Fruit fly (Drosophila melanogaster) whole organism, embryonic: ENCODE data around the gene CanB.
A peak's percentile ranks its signal among the peaks of the same experiment; 100 is the strongest.

Experiments used
- Abd-B ChIP-seq: fragments of 200-800 bp; sonication (Bioruptor generic); optimal IDR thresholded peaks from 2 replicates; lab custom pipeline; 2018; ENCODE audit warnings: missing biosample characterization, mild to moderate bottlenecking, missing genetic modification characterization, moderate library complexity
- Adf1 ChIP-seq: fragments of 200-800 bp; sonication (Bioruptor generic); IDR thresholded peaks from 2 replicates; pipeline ENCODE4 v1.3.6; 2022; ENCODE audit warnings: missing biosample characterization, missing genetic modification characterization
- Atf3 ChIP-seq: fragments of 200-800 bp; sonication (Bioruptor generic); optimal IDR thresholded peaks from 3 replicates; lab custom pipeline; 2016; ENCODE audit warnings: missing biosample characterization, missing genetic modification characterization
- BtbVII ChIP-seq: fragments of 200-800 bp; sonication (Bioruptor generic); optimal IDR thresholded peaks from 3 replicates; lab custom pipeline; 2017; ENCODE audit warnings: missing biosample characterization, mild to moderate bottlenecking, missing genetic modification characterization
- CG11504 ChIP-seq: fragments of 200-800 bp; sonication (Bioruptor generic); optimal IDR thresholded peaks from 3 replicates; lab custom pipeline; 2019; ENCODE audit warnings: missing biosample characterization, mild to moderate bottlenecking, missing genetic modification characterization, moderate library complexity
- CG12071 ChIP-seq: fragments of 200-800 bp; sonication (Bioruptor generic); optimal IDR thresholded peaks from 3 replicates; lab custom pipeline; 2018; ENCODE audit warnings: missing biosample characterization, mild to moderate bottlenecking, missing genetic modification characterization
- CG12104 ChIP-seq: fragments of 200-800 bp; sonication (Bioruptor generic); optimal IDR thresholded peaks from 3 replicates; lab custom pipeline; 2016; ENCODE audit warnings: missing biosample characterization, missing genetic modification characterization
- CG13287 ChIP-seq: fragments of 200-800 bp; sonication (Bioruptor generic); IDR thresholded peaks from 2 replicates; pipeline ENCODE4 v1.3.6; 2022; ENCODE audit warnings: missing biosample characterization, missing genetic modification characterization; ENCODE audit not compliant: partially characterized antibody
- CG13894 ChIP-seq: fragments of 200-800 bp; sonication (Bioruptor generic); optimal IDR thresholded peaks from 3 replicates; lab custom pipeline; 2018; ENCODE audit warnings: missing biosample characterization, mild to moderate bottlenecking, missing genetic modification characterization, moderate library complexity
- CG14050 ChIP-seq: fragments of 200-800 bp; sonication (Bioruptor generic); IDR thresholded peaks from 3 replicates; pipeline ENCODE4 v1.3.6; 2022; ENCODE audit warnings: missing biosample characterization, missing genetic modification characterization
- CG17385 ChIP-seq: fragments of 200-800 bp; sonication (Bioruptor generic); optimal IDR thresholded peaks from 3 replicates; lab custom pipeline; 2018; ENCODE audit warnings: missing biosample characterization, mild to moderate bottlenecking, missing genetic modification characterization
- CG2678 ChIP-seq: fragments of 200-800 bp; sonication (Bioruptor generic); optimal IDR thresholded peaks from 3 replicates; lab custom pipeline; 2019; ENCODE audit warnings: missing biosample characterization, mild to moderate bottlenecking, missing genetic modification characterization, moderate library complexity
- CG34224 ChIP-seq: fragments of 200-800 bp; sonication (Bioruptor generic); IDR thresholded peaks from 3 replicates; pipeline ENCODE4 v1.3.6; 2022; ENCODE audit warnings: missing biosample characterization, missing genetic modification characterization; ENCODE audit not compliant: partially characterized antibody
- CG5245 ChIP-seq: fragments of 200-800 bp; sonication (Bioruptor generic); optimal IDR thresholded peaks from 3 replicates; lab custom pipeline; 2016; ENCODE audit warnings: missing biosample characterization, missing genetic modification characterization
- CG6791 ChIP-seq: fragments of 200-800 bp; sonication (Bioruptor generic); IDR thresholded peaks from 3 replicates; pipeline ENCODE4 v1.3.6; 2022; ENCODE audit warnings: missing biosample characterization, missing genetic modification characterization; ENCODE audit not compliant: partially characterized antibody
- CG7372 ChIP-seq: fragments of 200-800 bp; sonication (Bioruptor generic); IDR thresholded peaks from 2 replicates; pipeline ENCODE4 v1.3.6; 2022; ENCODE audit warnings: missing biosample characterization, missing genetic modification characterization
- CG7928 ChIP-seq: fragments of 200-800 bp; sonication (Bioruptor generic); optimal IDR thresholded peaks from 2 replicates; lab custom pipeline; 2017; ENCODE audit warnings: missing biosample characterization, mild to moderate bottlenecking, missing genetic modification characterization
- CG8089 ChIP-seq: fragments of 200-800 bp; sonication (Bioruptor generic); optimal IDR thresholded peaks from 3 replicates; lab custom pipeline; 2016; ENCODE audit warnings: missing biosample characterization, missing genetic modification characterization
- CG8290 ChIP-seq, 3 experiments: fragments of 200-800 bp; sonication (Bioruptor generic); optimal IDR thresholded peaks; 2 replicates each; lab custom pipeline; 2016 to 2019; ENCODE audit warnings: missing biosample characterization in 3 of 3, missing genetic modification characterization in 3 of 3, mild to moderate bottlenecking in 2 of 3, moderate library complexity in 1 of 3
- CG9727 ChIP-seq: fragments of 200-800 bp; sonication (Bioruptor generic); optimal IDR thresholded peaks from 3 replicates; lab custom pipeline; 2017; ENCODE audit warnings: missing biosample characterization, mild to moderate bottlenecking, missing genetic modification characterization
- CG9876 ChIP-seq: fragments of 200-800 bp; sonication (Bioruptor generic); optimal IDR thresholded peaks from 2 replicates; lab custom pipeline; 2016; ENCODE audit warnings: missing biosample characterization, missing genetic modification characterization
- CG9932 ChIP-seq: fragments of 200-800 bp; sonication (Bioruptor generic); IDR thresholded peaks from 2 replicates; pipeline ENCODE4 v1.3.6; 2022; ENCODE audit warnings: missing biosample characterization, missing genetic modification characterization
- D ChIP-seq, 2 experiments: fragments of 200-800 bp in 1 of 2; fragments of >200 bp in 1 of 2; sonication (Bioruptor generic) in 1 of 2; optimal IDR thresholded peaks; 2 replicates in 1 of 2; 3 replicates in 1 of 2; lab custom pipeline; 2017; ENCODE audit warnings: mild to moderate bottlenecking in 1 of 2, missing biosample characterization in 1 of 2, missing genetic modification characterization in 1 of 2, missing genetic modification reagents in 1 of 2
- D19A ChIP-seq: fragments of 200-800 bp; optimal IDR thresholded peaks from 3 replicates; lab custom pipeline; 2019; ENCODE audit warnings: missing biosample characterization, mild to moderate bottlenecking, missing genetic modification characterization, moderate library complexity
- Deaf1 ChIP-seq: fragments of 200-800 bp; optimal IDR thresholded peaks from 3 replicates; lab custom pipeline; 2019; ENCODE audit warnings: missing biosample characterization, mild to moderate bottlenecking, missing genetic modification characterization, moderate library complexity
- Dll ChIP-seq: fragments of 200-800 bp; sonication (Bioruptor generic); IDR thresholded peaks from 4 replicates; pipeline ENCODE4 v1.3.6; 2022; ENCODE audit warnings: missing biosample characterization, missing genetic modification characterization; ENCODE audit not compliant: partially characterized antibody
- Gsc ChIP-seq: fragments of 200-800 bp; sonication (Bioruptor generic); IDR thresholded peaks from 2 replicates; pipeline ENCODE4 v1.3.6; 2022; ENCODE audit warnings: missing biosample characterization, missing genetic modification characterization
- Gug ChIP-seq: fragments of 200-800 bp; sonication (Bioruptor generic); IDR thresholded peaks from 4 replicates; pipeline ENCODE4 v1.3.6; 2022; ENCODE audit warnings: missing biosample characterization, missing genetic modification characterization
- Hmr ChIP-seq: fragments of 200-800 bp; sonication (Bioruptor generic); optimal IDR thresholded peaks from 3 replicates; lab custom pipeline; 2017; ENCODE audit warnings: mild to moderate bottlenecking, missing biosample characterization, missing genetic modification reagents, missing genetic modification characterization
- Lpt ChIP-seq: fragments of >200 bp; optimal IDR thresholded peaks from 2 replicates; lab custom pipeline; 2018; ENCODE audit warnings: missing biosample characterization, missing genetic modification characterization
- Med ChIP-seq: fragments of 200-800 bp; sonication (Bioruptor generic); peaks from one replicate; lab custom pipeline; 2016; ENCODE audit warnings: missing biosample characterization, missing genetic modification characterization, mild to moderate bottlenecking, inconsistent platforms, moderate library complexity
- Oaz ChIP-seq: fragments of 200-800 bp; sonication (Bioruptor generic); IDR thresholded peaks from 2 replicates; pipeline ENCODE4 v1.3.6; 2022; ENCODE audit warnings: missing biosample characterization, missing genetic modification characterization
- Scr ChIP-seq: fragments of 200-800 bp; sonication (Bioruptor generic); IDR thresholded peaks from 2 replicates; pipeline ENCODE4 v1.3.6; 2022; ENCODE audit warnings: missing biosample characterization, missing genetic modification characterization; ENCODE audit not compliant: partially characterized antibody
- Taf1 ChIP-seq: fragments of 200-800 bp; sonication (Bioruptor generic); IDR thresholded peaks from 2 replicates; pipeline ENCODE4 v1.3.6; 2022; ENCODE audit warnings: missing biosample characterization, missing genetic modification characterization
- ara ChIP-seq: fragments of 200-800 bp; sonication (Bioruptor generic); IDR thresholded peaks from 2 replicates; pipeline ENCODE4 v1.3.6; 2022; ENCODE audit warnings: missing biosample characterization, missing genetic modification characterization
- crol ChIP-seq: fragments of 200-800 bp; sonication (Bioruptor generic); IDR thresholded peaks from 2 replicates; pipeline ENCODE4 v1.3.6; 2022; ENCODE audit warnings: missing biosample characterization, missing genetic modification characterization
- dmrt99B ChIP-seq: fragments of 200-800 bp; sonication (Bioruptor generic); optimal IDR thresholded peaks from 2 replicates; lab custom pipeline; 2018; ENCODE audit warnings: missing biosample characterization, mild to moderate bottlenecking, missing genetic modification characterization, moderate library complexity
- dysf ChIP-seq: fragments of 200-800 bp; sonication (Bioruptor generic); IDR thresholded peaks from 3 replicates; pipeline ENCODE4 v1.3.6; 2022; ENCODE audit warnings: missing biosample characterization, missing genetic modification characterization
- eve ChIP-seq, 2 experiments: fragments of >200 bp; optimal IDR thresholded peaks; 2 replicates each; lab custom pipeline; 2017; ENCODE audit warnings: missing biosample characterization in 2 of 2, missing genetic modification characterization in 2 of 2
- gem ChIP-seq: fragments of 200-800 bp; sonication (Bioruptor generic); optimal IDR thresholded peaks from 2 replicates; lab custom pipeline; 2019; ENCODE audit warnings: missing biosample characterization, mild to moderate bottlenecking, missing genetic modification characterization, moderate library complexity
- mirr ChIP-seq: fragments of 200-800 bp; sonication (Bioruptor generic); optimal IDR thresholded peaks from 3 replicates; lab custom pipeline; 2018; ENCODE audit warnings: missing biosample characterization, mild to moderate bottlenecking, missing genetic modification characterization
- otp ChIP-seq: fragments of 200-800 bp; sonication (Bioruptor generic); IDR thresholded peaks from 3 replicates; pipeline ENCODE4, ENCODE4 v1.3.6; 2022; ENCODE audit warnings: missing biosample characterization, missing genetic modification characterization
- rib ChIP-seq: fragments of 200-800 bp; sonication (Bioruptor generic); IDR thresholded peaks from 2 replicates; pipeline ENCODE4 v1.3.6; 2022; ENCODE audit warnings: missing biosample characterization, missing genetic modification characterization
- row ChIP-seq: fragments of 200-800 bp; sonication (Bioruptor generic); IDR thresholded peaks from 3 replicates; pipeline ENCODE4 v1.3.6; 2022; ENCODE audit warnings: missing biosample characterization, missing genetic modification characterization
- sens ChIP-seq: fragments of 200-800 bp; sonication (Bioruptor generic); peaks from one replicate; lab custom pipeline; 2016; ENCODE audit warnings: missing biosample characterization, missing genetic modification characterization
- sisA ChIP-seq: fragments of 200-800 bp; sonication (Bioruptor generic); IDR thresholded peaks from 2 replicates; pipeline ENCODE4 v1.3.6; 2022; ENCODE audit warnings: missing biosample characterization, missing genetic modification characterization
- slbo ChIP-seq: fragments of 200-800 bp; sonication (Bioruptor generic); IDR thresholded peaks from 2 replicates; pipeline ENCODE4 v1.3.6; 2022; ENCODE audit warnings: missing biosample characterization, missing genetic modification characterization
- so ChIP-seq: fragments of 200-800 bp; sonication (Bioruptor generic); IDR thresholded peaks from 3 replicates; pipeline ENCODE4 v1.3.6; 2022; ENCODE audit warnings: missing biosample characterization, missing genetic modification characterization
- unc-4 ChIP-seq: fragments of 200-800 bp; sonication (Bioruptor generic); IDR thresholded peaks from 2 replicates; pipeline ENCODE4 v1.3.6; 2022; ENCODE audit warnings: missing biosample characterization, missing genetic modification characterization; ENCODE audit not compliant: partially characterized antibody
- zfh1 ChIP-seq: fragments of 200-800 bp; sonication (Bioruptor generic); IDR thresholded peaks from 3 replicates; pipeline ENCODE4 v1.3.6; 2022; ENCODE audit warnings: missing biosample characterization, missing genetic modification characterization

Gene CanB

DNA sequence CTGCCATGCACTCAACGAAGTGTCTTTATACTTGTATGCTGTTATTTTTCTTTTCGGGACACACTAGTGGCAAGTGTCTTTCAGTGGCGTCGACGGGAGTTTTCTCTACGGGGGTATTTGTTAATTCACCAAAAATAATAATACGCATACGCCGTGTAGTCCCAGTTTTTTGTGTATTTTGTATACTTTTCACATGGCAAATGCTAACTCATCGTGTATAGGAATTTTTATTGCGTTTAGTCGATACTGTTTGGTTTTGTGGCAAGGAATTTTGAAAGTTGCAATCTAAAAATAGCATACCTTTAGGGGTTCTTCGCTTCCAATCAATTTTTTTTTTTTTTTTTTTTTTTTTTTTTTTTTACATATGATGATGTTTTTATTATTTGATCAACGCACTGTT, 6.1 kb downstream of the CanB start:
- TF ChIP-seq Atf3 (GFP tag; lab: Kevin White, UChicago) (no peak), row (GFP tag; lab: Robert Waterston, UW) (peak; percentile 28; the same call in 1 of the 3 replicates), CG2678 (peak; percentile 12), CG34224 (no peak), Med (GFP tag; lab: Kevin White, UChicago) (peak; percentile 70), CG9876 (GFP tag; lab: Kevin White, UChicago) (no peak), CG11504 (peak; percentile 13), sens (GFP tag; lab: Kevin White, UChicago) (peak; percentile 57), mirr (GFP tag; lab: Kevin White, UChicago) (no peak), Scr (GFP tag; lab: Robert Waterston, UW) (no peak), CG7372 (GFP tag; lab: Robert Waterston, UW) (peak; percentile 34; the same call in 1 of the 2 replicates), CG5245 (GFP tag; lab: Kevin White, UChicago) (no peak), gem (tag; lab: Kevin White, UChicago) (peak; percentile 17), dmrt99B (peak; percentile 4), ara (GFP tag; lab: Robert Waterston, UW) (no peak), CG8089 (GFP tag; lab: Kevin White, UChicago) (no peak), CG14050 (GFP tag; lab: Robert Waterston, UW) (no peak), CG9932 (GFP tag; lab: Robert Waterston, UW) (peak; percentile 21; the same call in 1 of the 2 replicates), Hmr (peak; percentile 19), D19A (tag; lab: Kevin White, UChicago) (no peak), sisA (GFP tag; lab: Robert Waterston, UW) (peak; percentile 19; the same call in 1 of the 2 replicates), Oaz (no peak), unc-4 (GFP tag; lab: Robert Waterston, UW) (no peak), slbo (peak; percentile 42; the same call in 1 of the 2 replicates), Deaf1 (tag; lab: Kevin White, UChicago) (peak; percentile 7), CG13894 (tag; lab: Kevin White, UChicago) (peak; percentile 7), dysf (0 out of 3 replicates have a peak, but pooled peaks have one; percentile 6)

DNA sequence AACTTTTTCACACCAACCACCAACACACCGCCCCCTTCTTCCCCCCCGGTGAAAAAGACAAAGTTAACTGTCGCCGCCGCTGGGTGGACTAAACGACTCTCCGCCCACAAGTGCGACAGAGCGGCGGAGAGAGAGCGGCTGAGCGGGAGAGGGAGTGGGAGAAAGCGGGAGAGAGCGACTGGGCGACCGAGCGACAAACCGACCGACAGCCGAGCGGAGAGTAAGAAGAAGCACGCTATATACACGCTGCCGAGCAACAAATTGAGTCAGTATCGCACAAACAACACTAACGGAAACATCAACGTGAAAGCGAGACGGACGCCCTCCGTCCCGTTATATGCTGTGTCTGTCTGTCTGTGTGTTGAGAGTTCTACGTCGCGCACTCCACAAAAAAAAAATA, 7.7 kb downstream of the CanB start, which contains the start of gene SK:
SK (plus strand) TSS at position 267 of the 400 bp plus-strand sequence.
- no peak for TF ChIP-seq otp (GFP tag; lab: Robert Waterston, UW)
- TF ChIP-seq Taf1 (GFP tag; lab: Robert Waterston, UW): no peak
- TF ChIP-seq Gsc (GFP tag; lab: Robert Waterston, UW): no peak
- TF ChIP-seq unc-4 (GFP tag; lab: Robert Waterston, UW): 0 out of 2 replicates have a peak, but pooled peaks have one; percentile 23
- no peak for TF ChIP-seq D (optimal IDR thresholded peaks at IDR 0.05; lab: Kevin White, UChicago)
- TF ChIP-seq D (GFP tag; optimal IDR thresholded peaks at IDR 0.05; lab: Kevin White, UChicago): no peak
- TF ChIP-seq CG12104 (GFP tag; lab: Kevin White, UChicago): no peak
- TF ChIP-seq CG6791 (GFP tag; lab: Robert Waterston, UW): no peak
- peak; percentile 4 for TF ChIP-seq CG12071 (GFP tag; lab: Kevin White, UChicago)
- TF ChIP-seq CG9727 (GFP tag; lab: Kevin White, UChicago): no peak
- TF ChIP-seq CG7928 (GFP tag; lab: Kevin White, UChicago): no peak
- peak; percentile 80 for TF ChIP-seq crol
- TF ChIP-seq Dll (GFP tag; lab: Robert Waterston, UW): no peak
- no peak for TF ChIP-seq Abd-B (GFP tag; lab: Kevin White, UChicago)
- no peak for TF ChIP-seq Gug
- no peak for TF ChIP-seq Lpt
- no peak for TF ChIP-seq BtbVII (GFP tag; lab: Kevin White, UChicago)
- TF ChIP-seq CG8290 (GFP tag; optimal IDR thresholded peaks at IDR 0.05; lab: Kevin White, UChicago): no peak
- TF ChIP-seq CG8290 (tag; optimal IDR thresholded peaks at IDR 0.05; lab: Kevin White, UChicago): peak in 1 of 2 experiments; percentile 41
- TF ChIP-seq eve (GFP tag; optimal IDR thresholded peaks at IDR 0.05; lab: Kevin White, UChicago): no peak
- TF ChIP-seq so (GFP tag; lab: Robert Waterston, UW): 0 out of 3 replicates have a peak, but pooled peaks have one; percentile 10
- peak; percentile 26; the same call in 1 of the 2 replicates for TF ChIP-seq CG13287 (GFP tag; lab: Robert Waterston, UW)
- TF ChIP-seq rib: no peak
- peak; percentile 84 for TF ChIP-seq CG17385 (GFP tag; lab: Kevin White, UChicago)
- TF ChIP-seq CG13894 (tag; lab: Kevin White, UChicago): peak; percentile 65
- peak; percentile 50 for TF ChIP-seq Adf1 (GFP tag; lab: Robert Waterston, UW)
- TF ChIP-seq zfh1 (GFP tag; lab: Robert Waterston, UW): no peak
